Worm (Caenorhabditis elegans): Measurements from ENCODE around the gene C06C3.7.

Gene C06C3.7

ce11 chrII:9385241-9385640 is at the start of gene C06C3.7:
Gene C06C3.7, plus strand, starts transcription at chrII:9385541.
- TF ChIP-seq unc-62 (GFP tag; optimal IDR thresholded peaks at IDR 0.05), result no peak

DNA sequence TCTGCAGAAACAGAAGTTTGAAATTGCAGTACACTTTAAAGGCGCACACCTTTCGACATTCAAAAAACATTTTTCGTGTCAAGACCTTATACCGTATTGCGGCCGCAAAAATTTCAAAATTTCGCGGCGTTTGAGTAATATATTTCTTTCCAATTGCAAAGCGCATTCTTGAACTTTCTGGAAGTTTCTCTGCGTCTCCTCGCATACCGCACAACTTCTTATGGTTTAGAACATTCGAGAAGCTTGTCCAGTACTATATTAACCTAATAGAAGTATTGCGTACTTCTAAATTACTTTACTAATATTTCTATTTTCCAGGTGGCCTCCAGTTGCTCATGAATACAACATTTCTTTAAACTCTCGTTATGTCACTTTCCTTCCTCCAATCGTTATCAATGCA is 48.7 kb upstream of the C06C3.7 start:
- no peak for TF ChIP-seq unc-62 (GFP tag; optimal IDR thresholded peaks at IDR 0.05)

DNA sequence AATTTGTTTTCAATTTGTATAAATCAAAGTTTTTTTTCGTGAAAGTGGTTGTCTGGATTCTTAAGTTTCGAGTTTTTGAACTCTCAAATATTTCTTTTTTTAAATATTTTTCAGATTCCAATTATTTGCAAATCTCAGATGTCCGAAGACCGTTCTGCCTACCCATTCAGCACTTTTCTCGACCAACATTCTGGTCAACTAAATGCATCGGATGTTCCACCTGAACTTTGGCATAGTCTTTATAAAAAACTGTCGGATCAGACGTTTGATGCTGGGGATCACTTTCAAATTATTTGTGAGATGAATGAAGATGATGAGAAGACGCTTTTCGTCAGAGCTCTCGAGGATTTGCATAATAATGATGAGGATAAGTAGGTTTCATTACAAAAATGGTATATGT is 46.5 kb upstream of the C06C3.7 start, which contains the start of gene ttll-12:
Gene ttll-12, plus strand, starts transcription at position 139 of the 400 bp plus-strand sequence.
- TF ChIP-seq unc-62 (GFP tag; optimal IDR thresholded peaks at IDR 0.05), result no peak

ce11 chrII:9343955-9344354 is 41.4 kb upstream of the C06C3.7 start:
- no peak for TF ChIP-seq unc-62 (GFP tag; optimal IDR thresholded peaks at IDR 0.05)

DNA sequence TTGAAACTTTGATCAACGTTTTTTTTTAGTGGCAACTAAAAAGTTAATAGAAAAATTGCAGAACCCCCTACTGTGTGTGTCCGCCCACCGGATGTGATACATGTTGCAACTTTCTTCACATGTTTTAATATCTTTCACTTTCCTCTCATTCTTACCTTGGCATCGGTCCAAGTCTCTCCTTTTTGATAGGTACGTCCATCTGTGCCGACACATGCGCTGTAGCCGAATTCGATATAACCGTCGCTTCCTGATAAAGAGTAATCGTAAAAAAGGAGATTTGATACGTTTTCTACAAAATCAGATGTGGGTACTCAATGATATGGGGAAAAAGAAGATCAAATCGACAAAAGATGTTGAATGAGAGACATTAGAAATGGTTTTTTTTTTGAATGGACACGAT is 40.2 kb upstream of the C06C3.7 start:
- TF ChIP-seq unc-62 (GFP tag; optimal IDR thresholded peaks at IDR 0.05), result no peak

DNA sequence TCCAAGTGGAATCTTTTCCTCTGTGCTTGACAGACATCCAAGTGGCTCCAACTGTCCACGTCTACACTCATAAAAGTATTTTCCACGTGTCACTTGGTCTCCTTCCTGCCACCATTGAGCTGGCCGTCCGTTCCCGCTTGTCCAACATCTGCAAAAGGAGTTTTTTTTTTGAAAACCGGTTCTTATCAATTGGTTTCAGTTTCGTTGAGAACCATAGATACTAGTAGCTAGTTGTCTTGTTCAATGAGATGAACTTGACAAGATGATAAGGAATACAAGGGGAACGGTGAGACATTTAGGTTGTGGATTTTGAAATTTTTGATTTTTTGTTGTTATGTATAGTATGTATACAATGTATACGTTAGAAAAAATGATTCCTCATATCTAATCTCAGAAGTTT is 39.5 kb upstream of the C06C3.7 start:
- no peak for TF ChIP-seq unc-62 (GFP tag; optimal IDR thresholded peaks at IDR 0.05)

- no peak for TF ChIP-seq unc-62 (GFP tag; optimal IDR thresholded peaks at IDR 0.05)
Observed at ce11 chrII:9346490-9346889, 38.9 kb upstream of the C06C3.7 start, which contains the start of gene F42A8.1. Gene F42A8.1, minus strand, starts transcription at chrII:9346590.

DNA sequence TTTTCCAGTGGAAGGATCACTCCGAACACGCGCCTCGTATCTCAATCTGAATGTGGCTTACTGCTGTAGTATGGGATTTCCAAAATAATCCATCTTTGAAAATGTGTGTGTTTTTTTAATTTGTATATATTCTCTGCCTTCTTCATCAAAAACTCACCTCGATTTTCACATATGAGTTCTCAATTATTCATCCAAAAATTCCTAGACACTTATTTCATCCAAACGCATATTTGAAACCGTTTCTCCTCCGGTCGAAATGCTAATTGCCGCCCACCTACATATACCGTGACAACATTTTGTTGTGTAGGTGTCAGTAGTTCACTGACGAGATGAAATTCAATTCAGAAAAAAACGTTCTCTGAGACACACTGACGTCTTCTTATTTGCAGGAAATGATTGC is 37.9 kb upstream of the C06C3.7 start:
- no peak for TF ChIP-seq unc-62 (GFP tag; optimal IDR thresholded peaks at IDR 0.05)

ce11 chrII:9352669-9353068 is 32.7 kb upstream of the C06C3.7 start, which contains the start of the genes sdhb-1 and cup-15:
Gene sdhb-1, minus strand, starts transcription at chrII:9352731.
Gene cup-15, plus strand, starts transcription at chrII:9353000.
- TF ChIP-seq unc-62 (GFP tag; optimal IDR thresholded peaks at IDR 0.05), result no peak

ce11 chrII:9356723-9357122 is 28.6 kb upstream of the C06C3.7 start:
- TF ChIP-seq unc-62 (GFP tag; optimal IDR thresholded peaks at IDR 0.05), result no peak

DNA sequence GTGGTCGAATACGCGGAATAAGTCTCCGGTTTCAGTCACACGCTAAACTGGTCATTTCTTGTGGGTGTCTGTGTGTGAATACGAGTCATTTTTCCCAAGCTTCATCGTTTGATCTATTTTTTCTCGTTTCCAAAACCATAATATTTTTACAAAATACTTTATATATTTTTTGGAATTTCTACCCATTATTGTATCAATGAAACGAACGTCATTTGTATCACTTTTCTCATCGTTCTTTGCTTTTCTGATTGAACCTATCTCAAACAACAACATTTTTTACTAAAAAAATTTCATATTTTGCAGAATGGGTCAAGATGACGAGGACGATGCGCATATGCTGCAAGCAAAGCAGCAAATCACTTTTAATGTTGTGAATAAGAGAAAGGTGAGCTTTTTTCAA is 27.1 kb upstream of the C06C3.7 start, which contains the start of gene mel-11:
Gene mel-11, plus strand, starts transcription at position 301 of the 400 bp plus-strand sequence.
- no peak for TF ChIP-seq unc-62 (GFP tag; optimal IDR thresholded peaks at IDR 0.05)

DNA sequence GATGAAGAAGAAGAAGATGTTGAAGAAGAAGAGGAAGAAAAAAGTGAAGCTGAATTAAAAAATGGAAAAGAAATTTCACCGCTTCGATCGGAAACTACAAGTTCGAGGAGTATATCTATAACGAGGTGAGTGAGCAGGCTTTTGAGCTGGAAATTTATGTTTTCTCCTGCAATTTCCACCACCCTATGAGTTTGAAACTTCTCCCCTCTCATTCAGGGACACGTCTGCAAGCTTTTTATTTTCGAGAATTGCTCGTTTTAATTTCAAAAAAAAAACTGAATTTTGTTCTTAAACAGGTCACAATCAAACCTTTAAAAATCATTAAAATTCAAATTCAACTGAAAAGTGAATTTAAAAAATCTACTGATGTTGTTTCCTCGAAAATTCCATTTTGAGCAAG is 23.1 kb upstream of the C06C3.7 start:
- TF ChIP-seq unc-62 (GFP tag; optimal IDR thresholded peaks at IDR 0.05), result no peak

DNA sequence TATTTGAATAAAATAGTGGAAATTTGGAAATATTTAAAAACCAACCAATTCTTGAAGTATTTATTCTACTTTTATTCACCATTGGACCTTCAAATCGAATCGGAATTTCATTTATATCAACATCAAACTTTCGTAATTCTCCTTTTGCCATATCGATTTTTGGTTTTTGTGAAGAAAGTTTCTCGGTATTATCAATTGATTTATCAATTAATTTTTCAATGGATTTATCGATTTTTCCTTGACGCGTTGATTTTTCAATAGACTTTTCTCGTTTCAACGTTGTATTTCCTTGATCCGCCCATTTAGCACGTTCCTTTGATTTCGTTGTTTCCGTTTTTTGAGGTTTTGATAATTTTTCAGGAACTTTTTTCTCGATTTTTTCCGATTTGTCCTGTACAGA is 15.9 kb upstream of the C06C3.7 start:
- no peak for TF ChIP-seq unc-62 (GFP tag; optimal IDR thresholded peaks at IDR 0.05)

- no peak for TF ChIP-seq unc-62 (GFP tag; optimal IDR thresholded peaks at IDR 0.05)
Observed at ce11 chrII:9372393-9372792, 12.9 kb upstream of the C06C3.7 start, which contains the start of gene C06C3.3. Gene C06C3.3, minus strand, starts transcription at chrII:9372493.

ce11 chrII:9372991-9373390 is 12.3 kb upstream of the C06C3.7 start, which contains the start of gene C06C3.4:
Gene C06C3.4, plus strand, starts transcription at chrII:9373291.
- no peak for TF ChIP-seq unc-62 (GFP tag; optimal IDR thresholded peaks at IDR 0.05)

ce11 chrII:9374807-9375206 is 10.5 kb upstream of the C06C3.7 start, which contains the start of gene C06C3.12:
Gene C06C3.12, plus strand, starts transcription at chrII:9375107.
- TF ChIP-seq unc-62 (GFP tag; optimal IDR thresholded peaks at IDR 0.05), result no peak

DNA sequence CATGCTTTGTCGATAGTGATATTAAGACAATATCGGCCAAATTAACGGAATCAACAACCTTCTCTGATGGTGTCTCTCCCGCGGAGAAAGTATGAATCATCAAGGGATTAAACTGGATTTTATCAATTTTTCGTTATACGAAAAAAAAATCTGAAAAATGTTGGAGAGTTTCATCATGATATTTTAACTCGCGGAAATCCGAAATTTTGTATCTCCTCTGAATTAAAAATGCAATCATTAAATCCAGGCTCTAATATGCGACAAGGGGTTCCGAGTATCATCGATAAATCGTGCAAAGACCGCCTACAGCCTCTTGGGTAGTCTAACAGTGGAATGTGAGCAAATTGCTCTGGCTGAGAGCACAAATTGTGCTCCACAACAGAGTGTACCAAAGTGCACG is 8.2 kb upstream of the C06C3.7 start, which contains the start of gene C06C3.10:
Gene C06C3.10, minus strand, starts transcription at position 101 of the 400 bp plus-strand sequence.
- no peak for TF ChIP-seq unc-62 (GFP tag; optimal IDR thresholded peaks at IDR 0.05)

DNA sequence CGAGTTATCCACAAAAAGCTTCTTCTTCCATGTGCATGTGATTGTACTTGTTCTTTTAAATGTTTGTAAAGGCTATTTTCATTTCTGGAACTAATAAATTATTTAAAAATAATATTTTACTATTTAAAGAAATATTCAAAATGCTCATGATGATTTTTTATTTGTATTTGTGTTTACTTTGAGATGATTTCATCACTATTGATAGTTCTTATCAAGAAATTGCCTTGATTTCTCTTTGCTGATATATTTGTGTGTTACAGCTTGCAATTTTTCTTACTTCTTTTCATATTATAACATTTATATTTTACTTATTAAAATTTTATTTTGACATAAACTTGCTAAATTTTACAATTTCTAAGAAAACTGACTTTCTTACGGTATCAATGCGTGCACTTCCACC is 7.2 kb upstream of the C06C3.7 start:
- no peak for TF ChIP-seq unc-62 (GFP tag; optimal IDR thresholded peaks at IDR 0.05)

All from whole organism, dauer.